Worm (Caenorhabditis elegans) whole organism, L4/young adult: ENCODE results near the gene F53H4.6.

Experiments used
- dao-5 ChIP-seq: sonication (generic microtip); optimal IDR thresholded peaks from 2 replicates; lab custom pipeline; 2016; ENCODE audit warnings: missing genotype, missing genetic modification characterization, moderate library complexity, missing compliant biosample characterization
- him-1 ChIP-seq: sonication (generic microtip); optimal IDR thresholded peaks from 2 replicates; lab custom pipeline; 2016; ENCODE audit warnings: missing genotype, missing genetic modification reagents, missing genetic modification characterization, missing compliant biosample characterization

DNA sequence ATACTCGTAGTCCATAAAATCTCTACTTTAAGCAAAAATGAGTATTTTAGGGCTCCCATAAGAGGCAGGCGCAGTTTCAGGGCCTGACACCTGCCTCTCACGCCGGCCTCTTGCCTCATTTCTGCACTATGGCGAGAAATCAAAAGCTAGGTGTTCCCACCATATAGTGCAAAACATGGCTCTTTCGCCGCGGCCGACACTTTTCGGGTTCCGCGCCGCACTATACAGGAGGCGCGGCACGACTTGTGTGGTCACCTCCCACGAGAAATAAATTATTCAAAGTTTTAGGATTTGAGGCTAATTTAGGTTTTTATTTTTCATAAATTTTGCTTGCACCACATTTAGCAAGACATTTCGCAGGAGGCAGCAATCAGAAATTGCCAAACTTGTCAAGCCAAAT is 32.1 kb upstream of the F53H4.6 start:
- TF ChIP-seq dao-5 (tag; lab: Kevin White, UChicago): no peak
- TF ChIP-seq him-1 (tag; lab: Kevin White, UChicago): no peak
